Fruit fly (Drosophila melanogaster) whole organism: ENCODE results near the gene bero.

ENCODE experiments used
- CG8478 ChIP-seq: fragments of >200 bp; optimal IDR thresholded peaks from 2 replicates; lab custom pipeline; 2018; ENCODE audit warnings: inconsistent platforms
- Dll ChIP-seq: fragments of >200 bp; optimal IDR thresholded peaks from 2 replicates; lab custom pipeline; 2017
- EcR ChIP-seq, 2 experiments: fragments of >200 bp; optimal IDR thresholded peaks; 2 replicates each; lab custom pipeline; 2017; ENCODE audit warnings: missing biosample characterization in 2 of 2, missing genetic modification characterization in 2 of 2, missing genetic modification reagents in 2 of 2
- pan ChIP-seq: fragments of >200 bp; optimal IDR thresholded peaks from 2 replicates; lab custom pipeline; 2017
- psq ChIP-seq: fragments of >200 bp; optimal IDR thresholded peaks from 2 replicates; lab custom pipeline; 2017
- usp ChIP-seq: fragments of >200 bp; optimal IDR thresholded peaks from 2 replicates; lab custom pipeline; 2017; ENCODE audit warnings: missing biosample characterization, missing genetic modification characterization, mixed read lengths

Gene bero

DNA sequence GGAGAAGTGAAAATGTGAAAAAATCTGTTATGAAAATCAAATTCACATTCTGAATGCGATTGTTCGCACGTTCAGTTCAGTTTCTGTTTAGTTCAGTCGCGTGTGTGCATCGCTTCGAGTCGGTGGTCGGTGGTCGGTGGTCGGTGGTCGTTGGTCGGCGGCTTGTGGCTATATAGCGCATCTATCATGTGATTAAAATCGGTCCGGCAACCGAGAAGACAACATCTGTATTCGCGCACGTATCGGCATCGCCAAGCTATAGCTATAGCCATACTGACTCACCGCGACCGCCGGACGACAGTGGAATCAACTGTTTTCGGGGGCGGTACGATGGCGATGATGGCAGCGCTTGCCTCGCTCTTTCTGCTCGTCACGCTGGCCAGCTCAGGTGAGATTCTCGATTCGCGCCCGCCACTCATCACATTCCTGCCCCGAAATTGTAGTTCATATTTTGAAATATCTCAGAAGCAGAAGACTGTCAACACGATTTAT, 11.4 kb downstream of the bero start, which contains the start of gene CG14401:
TSS of gene CG14401 (plus strand) at position 51 of the 492 bp plus-strand sequence.
- TF ChIP-seq Dll (lab: Kevin White, UChicago): no peak
- TF ChIP-seq CG8478: no peak
- no peak for TF ChIP-seq EcR (GFP tag; optimal IDR thresholded peaks at IDR 0.05; lab: Kevin White, UChicago)
- no peak for TF ChIP-seq usp (GFP tag; lab: Kevin White, UChicago)
- TF ChIP-seq pan: no peak
- no peak for TF ChIP-seq psq

dm6 chr2L:20874514-20874913, 16.0 kb downstream of the bero start:
- TF ChIP-seq psq: no peak
- no peak for TF ChIP-seq pan
- no peak for TF ChIP-seq usp (GFP tag; lab: Kevin White, UChicago)
- TF ChIP-seq CG8478: no peak
- no peak for TF ChIP-seq Dll (lab: Kevin White, UChicago)

DNA sequence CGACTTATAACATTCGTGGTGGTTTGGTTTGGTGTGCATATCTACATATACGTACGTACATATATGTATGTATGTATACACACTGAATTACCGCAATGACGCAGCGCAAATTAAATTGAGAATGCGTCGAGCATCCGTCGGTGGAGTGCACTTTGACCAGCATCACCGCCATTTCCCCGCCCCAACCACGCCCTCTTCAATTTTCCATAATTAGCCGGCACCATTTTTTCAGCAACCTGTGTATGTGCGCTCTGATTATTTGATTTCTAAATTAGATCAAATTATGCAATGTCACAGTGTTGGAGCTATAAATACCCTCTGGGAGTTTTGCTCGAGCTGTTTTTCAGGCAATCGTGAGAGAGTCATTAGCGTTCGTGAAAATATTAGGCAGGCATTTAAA, 19.6 kb downstream of the bero start:
- TF ChIP-seq usp (GFP tag; lab: Kevin White, UChicago): no peak
- no peak for TF ChIP-seq EcR (GFP tag; optimal IDR thresholded peaks at IDR 0.05; lab: Kevin White, UChicago)
- TF ChIP-seq Dll (lab: Kevin White, UChicago): no peak
- no peak for TF ChIP-seq CG8478
- TF ChIP-seq pan: no peak
- TF ChIP-seq psq: no peak

DNA sequence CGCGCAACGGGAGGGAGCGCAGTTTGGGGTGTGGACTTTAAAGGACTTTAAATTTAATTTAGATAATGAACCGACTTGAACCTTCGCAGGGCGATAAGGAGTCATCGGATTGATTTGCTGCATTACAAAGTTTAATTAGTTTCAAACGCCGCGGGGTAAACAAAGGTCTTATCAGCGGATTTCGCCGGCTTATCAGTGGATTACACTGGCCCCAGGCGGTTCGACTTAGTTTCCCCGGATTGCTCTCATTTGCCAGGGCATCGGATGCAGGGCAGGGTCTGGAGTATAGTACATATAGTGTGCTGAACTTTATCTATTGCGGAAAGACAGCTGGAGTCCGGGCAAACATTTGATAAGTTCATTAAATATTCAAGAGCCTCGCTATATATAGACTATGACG, 20.0 kb downstream of the bero start:
- no peak for TF ChIP-seq EcR (GFP tag; optimal IDR thresholded peaks at IDR 0.05; lab: Kevin White, UChicago)
- TF ChIP-seq psq: no peak
- no peak for TF ChIP-seq Dll (lab: Kevin White, UChicago)
- no peak for TF ChIP-seq CG8478
- no peak for TF ChIP-seq pan
- TF ChIP-seq usp (GFP tag; lab: Kevin White, UChicago): no peak

DNA sequence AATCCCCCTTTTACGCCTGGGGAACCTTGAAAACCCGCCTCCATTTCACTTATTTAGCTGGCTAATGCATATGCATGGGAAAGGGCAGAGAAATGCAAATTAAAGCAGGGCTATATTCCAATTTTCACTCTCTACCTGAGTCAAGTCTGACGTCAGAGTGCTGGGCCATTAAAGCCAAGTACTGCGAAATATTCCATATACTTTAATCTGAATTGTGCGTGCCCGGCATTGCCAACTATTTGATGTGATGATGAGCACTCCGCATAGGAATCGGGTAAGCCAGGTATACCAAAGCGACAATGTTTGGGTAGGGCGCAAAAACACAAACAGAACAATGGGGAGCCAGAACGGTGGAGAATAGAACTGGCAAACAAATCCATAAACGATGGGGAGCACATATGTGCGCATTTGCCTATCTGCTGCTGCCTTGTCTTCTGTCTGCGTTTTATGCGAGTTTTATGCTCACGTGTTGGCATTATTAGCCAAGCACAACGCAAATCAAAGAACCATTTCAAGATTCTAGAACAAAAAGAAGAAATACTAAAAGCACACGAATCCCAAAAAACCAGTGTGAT, 21.2 kb downstream of the bero start:
- TF ChIP-seq EcR (GFP tag; optimal IDR thresholded peaks at IDR 0.05; lab: Kevin White, UChicago) (no peak), usp (GFP tag; lab: Kevin White, UChicago) (no peak), pan (no peak), CG8478 (no peak), psq (no peak), Dll (lab: Kevin White, UChicago) (no peak)

DNA sequence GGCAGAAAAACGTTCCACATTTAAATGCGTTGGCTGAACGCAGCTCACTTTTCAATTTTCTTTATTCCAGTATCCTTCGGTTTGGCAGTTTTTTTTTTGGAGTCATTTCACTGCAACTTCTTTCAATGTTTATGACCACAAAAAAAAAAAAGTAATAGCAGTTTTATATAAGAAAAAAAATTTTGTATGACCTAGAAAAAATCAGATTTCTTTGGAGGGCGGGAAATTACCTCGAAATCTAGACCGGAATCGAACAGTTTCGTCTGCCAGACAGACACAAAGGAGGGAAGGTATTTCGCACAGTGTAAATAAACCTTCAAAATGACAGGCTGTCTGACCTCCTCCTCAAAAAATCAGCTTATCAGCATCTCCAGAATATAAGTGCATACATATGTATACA, 22.0 kb downstream of the bero start:
- TF ChIP-seq usp (GFP tag; lab: Kevin White, UChicago): no peak
- no peak for TF ChIP-seq CG8478
- no peak for TF ChIP-seq Dll (lab: Kevin White, UChicago)
- no peak for TF ChIP-seq EcR (GFP tag; optimal IDR thresholded peaks at IDR 0.05; lab: Kevin White, UChicago)
- no peak for TF ChIP-seq psq
- no peak for TF ChIP-seq pan

DNA sequence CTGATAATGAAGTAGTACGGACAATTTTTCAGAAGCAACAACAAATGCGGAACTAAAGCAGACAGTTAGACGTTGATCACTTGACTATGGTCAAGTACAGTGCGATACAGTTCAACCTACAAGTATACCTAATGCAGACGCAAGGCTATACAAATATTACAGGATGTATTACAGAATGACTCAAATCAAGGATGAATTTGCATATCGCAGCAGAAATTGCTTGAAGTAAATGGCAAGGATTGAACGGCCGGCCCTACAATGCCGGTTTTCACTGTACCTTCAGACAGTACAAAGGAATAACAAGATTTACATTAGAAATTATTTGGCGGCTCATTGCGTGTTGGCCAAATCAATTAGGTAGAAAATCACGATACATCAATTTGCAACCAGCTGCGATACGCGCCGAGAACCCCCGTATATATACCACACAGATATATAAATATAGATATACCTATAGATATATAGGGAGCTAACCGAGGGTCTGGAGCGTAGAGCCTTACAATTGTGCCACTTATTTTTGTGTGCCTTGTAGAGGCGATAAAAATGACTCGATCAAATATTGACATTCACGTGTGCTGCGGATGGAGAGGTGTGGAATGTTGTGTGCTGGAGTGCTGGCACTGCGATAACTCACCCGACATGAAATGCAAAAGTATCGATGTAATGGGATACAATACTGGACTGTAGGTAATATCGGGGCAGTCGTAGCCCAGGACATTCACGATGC, 23.0 kb downstream of the bero start:
- TF ChIP-seq pan: no peak

DNA sequence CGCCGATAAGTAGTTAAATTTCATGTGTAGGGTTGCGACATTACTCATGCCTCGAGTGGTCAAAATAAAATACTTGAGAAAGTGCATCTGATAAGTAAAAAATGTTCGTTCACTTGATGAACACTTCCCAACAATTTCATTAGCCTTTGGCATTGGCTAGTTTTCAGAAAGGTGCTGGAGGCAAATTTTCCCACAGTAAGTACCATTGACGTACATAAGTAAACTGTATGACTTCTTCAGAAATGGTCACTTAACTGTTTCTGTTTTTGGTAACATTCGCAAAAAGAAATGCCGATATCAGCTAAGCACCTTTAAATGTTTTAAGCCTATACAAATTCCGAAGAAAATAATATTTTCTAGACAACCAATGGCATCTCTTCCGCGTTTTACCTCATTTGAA, 24.6 kb downstream of the bero start:
- no peak for TF ChIP-seq EcR (GFP tag; optimal IDR thresholded peaks at IDR 0.05; lab: Kevin White, UChicago)
- no peak for TF ChIP-seq CG8478
- no peak for TF ChIP-seq usp (GFP tag; lab: Kevin White, UChicago)
- TF ChIP-seq pan: no peak
- no peak for TF ChIP-seq psq
- no peak for TF ChIP-seq Dll (lab: Kevin White, UChicago)

dm6 chr2L:20883624-20884220, 25.2 kb downstream of the bero start:
- TF ChIP-seq CG8478 (no peak), Dll (lab: Kevin White, UChicago) (no peak), pan (no peak), usp (GFP tag; lab: Kevin White, UChicago) (no peak), EcR (GFP tag; optimal IDR thresholded peaks at IDR 0.05; lab: Kevin White, UChicago) (no peak), psq (no peak)

dm6 chr2L:20885889-20886507, 27.5 kb downstream of the bero start:
- no peak for TF ChIP-seq pan
- TF ChIP-seq EcR (GFP tag; optimal IDR thresholded peaks at IDR 0.05; lab: Kevin White, UChicago): no peak
- no peak for TF ChIP-seq Dll (lab: Kevin White, UChicago)
- TF ChIP-seq CG8478: no peak
- TF ChIP-seq usp (GFP tag; lab: Kevin White, UChicago): no peak

DNA sequence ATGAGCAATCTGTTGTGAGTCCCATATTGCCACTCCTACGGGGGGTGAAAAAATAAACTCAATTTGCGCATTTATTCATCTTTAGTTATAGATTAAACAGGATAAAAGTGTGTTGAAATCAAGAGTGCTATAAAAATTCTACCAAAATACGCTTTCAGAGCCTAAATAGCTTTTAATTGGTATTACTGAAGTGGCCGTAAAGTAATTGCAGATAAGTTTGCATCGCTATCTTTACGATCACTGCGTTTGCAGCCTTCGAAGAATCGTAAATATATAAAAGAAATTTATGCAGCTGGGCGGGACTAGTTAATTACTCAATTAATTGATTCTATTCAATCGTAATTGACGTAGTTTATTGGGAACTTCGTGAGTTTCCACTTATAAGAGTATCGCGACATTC, 28.8 kb downstream of the bero start:
- TF ChIP-seq psq: no peak
- TF ChIP-seq EcR (GFP tag; optimal IDR thresholded peaks at IDR 0.05; lab: Kevin White, UChicago): no peak
- no peak for TF ChIP-seq pan
- TF ChIP-seq usp (GFP tag; lab: Kevin White, UChicago): no peak
- no peak for TF ChIP-seq CG8478
- TF ChIP-seq Dll (lab: Kevin White, UChicago): no peak

DNA sequence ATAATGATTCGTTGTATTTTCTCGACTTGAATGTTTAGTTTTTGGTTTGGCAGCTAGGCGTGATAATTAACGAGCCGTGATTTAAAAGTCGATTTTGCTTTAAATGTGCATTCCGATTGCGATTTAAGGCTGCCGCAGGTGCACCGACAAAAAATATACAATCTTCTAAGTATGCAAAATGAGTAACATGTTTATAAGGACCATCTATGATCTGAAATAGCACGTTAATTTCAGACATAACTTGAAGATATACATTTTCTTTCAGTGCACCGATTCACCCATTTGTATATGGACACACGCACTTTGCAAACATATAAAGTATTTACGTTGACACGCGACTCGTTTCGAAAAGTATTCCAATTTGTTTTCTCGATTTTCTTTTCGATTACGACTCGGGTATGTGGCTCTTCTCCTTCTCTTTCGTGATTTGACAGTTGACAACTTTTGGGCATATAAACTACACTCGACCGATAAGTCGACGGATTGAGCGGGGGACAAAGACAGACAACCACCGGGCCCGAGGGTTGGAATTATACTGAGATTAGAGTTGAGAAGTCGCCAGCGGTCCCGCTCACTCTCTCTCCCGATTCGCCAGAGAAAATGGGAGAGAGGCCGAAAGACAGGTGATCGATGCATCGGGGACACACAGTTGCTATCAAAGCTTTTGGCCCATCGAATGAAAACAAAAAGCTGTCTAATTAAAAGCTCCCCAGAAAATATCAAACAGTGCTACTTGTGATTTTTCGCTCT, 31.5 kb downstream of the bero start:
- TF ChIP-seq CG8478: no peak
- no peak for TF ChIP-seq pan
- no peak for TF ChIP-seq Dll (lab: Kevin White, UChicago)
- TF ChIP-seq EcR (GFP tag; optimal IDR thresholded peaks at IDR 0.05; lab: Kevin White, UChicago): no peak
- TF ChIP-seq psq: no peak
- TF ChIP-seq usp (GFP tag; lab: Kevin White, UChicago): no peak
